Worm (Caenorhabditis elegans) whole organism, early embryonic: ENCODE data around the gene F46G11.6.

ENCODE experiments used
- B0310.2 ChIP-seq: sonication (generic microtip); optimal IDR thresholded peaks from 2 replicates; lab custom pipeline; 2016; ENCODE audit warnings: mild to moderate bottlenecking, missing genetic modification characterization, missing compliant biosample characterization
- ets-7 ChIP-seq: sonication (generic microtip); optimal IDR thresholded peaks from 2 replicates; lab custom pipeline; 2016; ENCODE audit warnings: missing genotype, missing genetic modification characterization, missing compliant biosample characterization
- hnd-1 ChIP-seq: sonication (generic microtip); optimal IDR thresholded peaks from 2 replicates; lab custom pipeline; 2016; ENCODE audit warnings: missing genetic modification characterization, missing compliant biosample characterization
- tbx-37 ChIP-seq: fragments of 200-800 bp; sonication (Bioruptor generic); conservative IDR thresholded peaks from 2 replicates; pipeline ENCODE4 v1.3.6; 2022; ENCODE audit warnings: missing genetic modification reagents, missing genetic modification characterization, missing compliant biosample characterization

- TF ChIP-seq hnd-1 (tag; lab: Kevin White, UChicago) (no peak), ets-7 (tag; lab: Kevin White, UChicago) (no peak), tbx-37 (GFP tag; lab: Robert Waterston, UW) (no peak), B0310.2 (no peak)
Measured at ce11 chrX:5763904-5764303, 22.4 kb upstream of the F46G11.6 start.
